Worm (Caenorhabditis elegans): ENCODE results near the gene trap-2.

The trap-2 gene

DNA sequence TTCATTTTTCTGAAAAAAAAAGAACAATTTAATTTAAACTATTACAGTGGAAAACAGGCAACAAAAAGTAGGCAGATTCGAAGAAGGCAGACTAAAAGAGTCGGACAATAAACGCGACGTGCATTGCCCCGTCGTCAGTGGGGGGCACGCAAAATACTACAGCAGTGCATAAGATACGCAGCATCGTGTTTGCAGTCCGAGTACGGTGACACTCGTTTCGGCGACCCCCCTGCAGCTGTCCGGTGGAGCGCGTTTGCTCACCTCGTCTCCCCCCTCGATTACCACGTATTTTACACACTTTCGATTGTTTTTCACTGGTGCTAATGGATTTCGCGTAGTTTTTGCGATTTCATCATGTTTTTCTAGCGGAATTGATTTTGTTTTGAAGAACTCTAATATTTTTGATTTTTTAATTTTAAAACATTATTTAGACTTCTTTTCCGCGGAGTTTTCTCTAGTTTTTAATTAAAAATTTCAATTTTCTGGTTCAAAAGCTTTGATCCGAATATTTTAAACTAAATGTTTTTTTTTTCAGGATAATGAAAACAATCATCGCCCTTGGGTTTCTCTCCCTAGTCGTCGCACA lies at the start of gene trap-2, which contains the start of gene ile-2:
TSS of gene trap-2 (minus strand) at position 9 of the 586 bp plus-strand sequence.
TSS of gene ile-2 (plus strand) at position 536 of the 586 bp plus-strand sequence.
- TF ChIP-seq mdl-1 (tag; optimal IDR thresholded peaks at IDR 0.05) (peak; percentile 39 to 64), nhr-23 (tag; optimal IDR thresholded peaks at IDR 0.05) (no peak), alr-1 (tag; optimal IDR thresholded peaks at IDR 0.05) (no peak), zag-1 (tag; optimal IDR thresholded peaks at IDR 0.05) (peak; percentile 91), nhr-11 (tag; optimal IDR thresholded peaks at IDR 0.05) (peak; percentile 2), fos-1 (tag; optimal IDR thresholded peaks at IDR 0.05) (peak; percentile 97), ztf-1 (GFP tag; conservative IDR thresholded peaks at IDR 0.05) (no peak), lin-11 (tag; optimal IDR thresholded peaks at IDR 0.05) (peak; percentile 87), nhr-25 (tag; optimal IDR thresholded peaks at IDR 0.05) (peak; percentile 85), dmd-4 (tag; optimal IDR thresholded peaks at IDR 0.05) (no peak), nhr-21 (tag; optimal IDR thresholded peaks at IDR 0.05) (peak; percentile 90), nhr-6 (tag; optimal IDR thresholded peaks at IDR 0.05) (peak; percentile 82), ztf-4 (tag; optimal IDR thresholded peaks at IDR 0.05) (peak; percentile 62), peb-1 (tag; optimal IDR thresholded peaks at IDR 0.05) (peak; percentile 17), nhr-129 (tag; optimal IDR thresholded peaks at IDR 0.05) (peak; percentile 95), nhr-77 (tag; optimal IDR thresholded peaks at IDR 0.05) (peak; percentile 81), ceh-82 (tag; optimal IDR thresholded peaks at IDR 0.05) (peak; percentile 32), C34F6.9 (tag; optimal IDR thresholded peaks at IDR 0.05) (peak; percentile 95), unc-55 (GFP tag; optimal IDR thresholded peaks at IDR 0.05) (peak; percentile 95), F13H6.1 (tag; optimal IDR thresholded peaks at IDR 0.05) (peak; percentile 91), sma-3 (GFP tag; optimal IDR thresholded peaks at IDR 0.05) (peak; percentile 92), lin-39 (tag; optimal IDR thresholded peaks at IDR 0.05) (no peak), unc-62 (GFP tag; optimal IDR thresholded peaks at IDR 0.05) (no peak), skn-1 (tag; optimal IDR thresholded peaks at IDR 0.05) (no peak), mab-5 (tag; optimal IDR thresholded peaks at IDR 0.05) (peak; percentile 91), elt-3 (tag; optimal IDR thresholded peaks at IDR 0.05) (no peak), sma-9 (GFP tag; optimal IDR thresholded peaks at IDR 0.05) (peak; percentile 92), sma-9 (tag; optimal IDR thresholded peaks at IDR 0.05) (no peak), unc-39 (tag; optimal IDR thresholded peaks at IDR 0.05) (no peak), sem-4 (tag; optimal IDR thresholded peaks at IDR 0.05) (peak; percentile 83), mbf-1 (tag; optimal IDR thresholded peaks at IDR 0.05) (no peak), nhr-10 (tag; optimal IDR thresholded peaks at IDR 0.05) (no peak), aly-2 (tag; optimal IDR thresholded peaks at IDR 0.05) (no peak), lin-13 (GFP tag; optimal IDR thresholded peaks at IDR 0.05) (peak; percentile 90), elt-1 (tag; optimal IDR thresholded peaks at IDR 0.05) (no peak), ZK546.5 (tag; optimal IDR thresholded peaks at IDR 0.05) (peak; percentile 33), crh-2 (tag; optimal IDR thresholded peaks at IDR 0.05) (peak; percentile 97), ztf-11 (tag; optimal IDR thresholded peaks at IDR 0.05) (no peak), R02D3.7 (tag; optimal IDR thresholded peaks at IDR 0.05) (no peak), lsy-2 (tag; optimal IDR thresholded peaks at IDR 0.05) (peak; percentile 91 to 98), egl-27 (tag; optimal IDR thresholded peaks at IDR 0.05) (peak; percentile 38), gmeb-1 (tag; optimal IDR thresholded peaks at IDR 0.05) (peak; percentile 72), snpc-4 (tag; optimal IDR thresholded peaks at IDR 0.05) (peak; percentile 82), ama-1 (optimal IDR thresholded peaks at IDR 0.05) (no peak), nhr-237 (tag; optimal IDR thresholded peaks at IDR 0.05) (no peak), Y55F3AM.14 (GFP tag; optimal IDR thresholded peaks at IDR 0.05) (peak; percentile 26), blmp-1 (tag; optimal IDR thresholded peaks at IDR 0.05; ENCODE audit: insufficient read depth) (peak; percentile 88), nhr-12 (tag; optimal IDR thresholded peaks at IDR 0.05) (no peak), ceh-16 (tag; optimal IDR thresholded peaks at IDR 0.05) (peak; percentile 78)

Data from whole organism, L2 larva.